Fruit fly (Drosophila melanogaster) whole organism, embryonic: ENCODE data around the gene CG18180.

Source experiments
- CG10431 ChIP-seq: fragments of 200-800 bp; sonication (Bioruptor generic); optimal IDR thresholded peaks from 3 replicates; lab custom pipeline; 2018; ENCODE audit warnings: missing biosample characterization, mild to moderate bottlenecking, missing genetic modification characterization
- CG10462 ChIP-seq: fragments of 200-800 bp; sonication (Bioruptor generic); optimal IDR thresholded peaks from 2 replicates; lab custom pipeline; 2016; ENCODE audit warnings: missing biosample characterization, missing genetic modification characterization
- CG10959 ChIP-seq: fragments of 200-800 bp; sonication (Bioruptor generic); IDR thresholded peaks from 2 replicates; pipeline ENCODE4 v1.3.6; 2022; ENCODE audit warnings: missing biosample characterization, missing genetic modification characterization
- CG16779 ChIP-seq: fragments of 200-800 bp; sonication (Bioruptor generic); IDR thresholded peaks from 2 replicates; pipeline ENCODE4 v1.3.6; 2022; ENCODE audit warnings: missing biosample characterization, missing genetic modification characterization
- CG16813 ChIP-seq: fragments of 200-800 bp; sonication (Bioruptor generic); IDR thresholded peaks from 3 replicates; pipeline ENCODE4 v1.3.6; 2022; ENCODE audit warnings: missing biosample characterization, missing genetic modification characterization; ENCODE audit not compliant: partially characterized antibody
- CG18476 ChIP-seq: fragments of 200-800 bp; sonication (Bioruptor generic); optimal IDR thresholded peaks from 2 replicates; lab custom pipeline; 2016; ENCODE audit warnings: missing biosample characterization, mild to moderate bottlenecking, missing genetic modification characterization
- CG31224 ChIP-seq: fragments of 200-800 bp; sonication (Bioruptor generic); IDR thresholded peaks from 2 replicates; pipeline ENCODE4 v1.3.6; 2022; ENCODE audit warnings: missing biosample characterization, missing genetic modification characterization
- CG3163 ChIP-seq: fragments of 200-800 bp; sonication (Bioruptor generic); optimal IDR thresholded peaks from 3 replicates; lab custom pipeline; 2016; ENCODE audit warnings: missing biosample characterization, missing genetic modification characterization
- CG34422 ChIP-seq: fragments of 200-800 bp; sonication (Bioruptor generic); IDR thresholded peaks from 3 replicates; pipeline ENCODE4 v1.3.6; 2022; ENCODE audit warnings: missing biosample characterization, missing genetic modification characterization
- CG42726 ChIP-seq: fragments of 200-800 bp; sonication (Bioruptor generic); IDR thresholded peaks from 2 replicates; pipeline ENCODE4 v1.3.6; 2022; ENCODE audit warnings: missing biosample characterization, missing genetic modification characterization; ENCODE audit not compliant: partially characterized antibody
- CG4328 ChIP-seq: fragments of 200-800 bp; sonication (Bioruptor generic); optimal IDR thresholded peaks from 3 replicates; lab custom pipeline; 2017; ENCODE audit warnings: missing biosample characterization, missing genetic modification reagents, missing genetic modification characterization
- CG6683 ChIP-seq: fragments of 200-800 bp; sonication (Bioruptor generic); optimal IDR thresholded peaks from 2 replicates; lab custom pipeline; 2017; ENCODE audit warnings: missing biosample characterization, mild to moderate bottlenecking, missing genetic modification characterization, missing genetic modification reagents
- CG6791 ChIP-seq: fragments of 200-800 bp; sonication (Bioruptor generic); IDR thresholded peaks from 3 replicates; pipeline ENCODE4 v1.3.6; 2022; ENCODE audit warnings: missing biosample characterization, missing genetic modification characterization; ENCODE audit not compliant: partially characterized antibody
- CG7271 ChIP-seq: fragments of 200-800 bp; sonication (Bioruptor generic); optimal IDR thresholded peaks from 2 replicates; lab custom pipeline; 2018; ENCODE audit warnings: missing biosample characterization, mild to moderate bottlenecking, missing genetic modification characterization, moderate library complexity
- CG8765 ChIP-seq: fragments of 200-800 bp; sonication (Bioruptor generic); IDR thresholded peaks from 2 replicates; pipeline ENCODE4 v1.3.6; 2022; ENCODE audit warnings: missing biosample characterization, missing genetic modification characterization
- CG9437 ChIP-seq: fragments of 200-800 bp; sonication (Bioruptor generic); optimal IDR thresholded peaks from 2 replicates; lab custom pipeline; 2018; ENCODE audit warnings: missing biosample characterization, mild to moderate bottlenecking, missing genetic modification characterization
- CG9727 ChIP-seq: fragments of 200-800 bp; sonication (Bioruptor generic); optimal IDR thresholded peaks from 3 replicates; lab custom pipeline; 2017; ENCODE audit warnings: missing biosample characterization, mild to moderate bottlenecking, missing genetic modification characterization
- CG9797 ChIP-seq: fragments of 200-800 bp; sonication (Bioruptor generic); optimal IDR thresholded peaks from 3 replicates; lab custom pipeline; 2018; ENCODE audit warnings: missing biosample characterization, mild to moderate bottlenecking, missing genetic modification characterization
- CG9876 ChIP-seq: fragments of 200-800 bp; sonication (Bioruptor generic); optimal IDR thresholded peaks from 2 replicates; lab custom pipeline; 2016; ENCODE audit warnings: missing biosample characterization, missing genetic modification characterization
- CTCF ChIP-seq: fragments of 200-800 bp; sonication (Bioruptor generic); optimal IDR thresholded peaks from 2 replicates; lab custom pipeline; 2017; ENCODE audit warnings: missing biosample characterization, mild to moderate bottlenecking, missing genetic modification characterization, moderate library complexity
- Dip3 ChIP-seq: fragments of 200-800 bp; sonication (Bioruptor generic); optimal IDR thresholded peaks from 3 replicates; lab custom pipeline; 2016; ENCODE audit warnings: missing biosample characterization, missing genetic modification characterization
- ERR ChIP-seq: fragments of 200-800 bp; sonication (Bioruptor generic); optimal IDR thresholded peaks from 2 replicates; lab custom pipeline; 2016; ENCODE audit warnings: missing biosample characterization, missing genetic modification characterization
- HLH3B ChIP-seq: fragments of 200-800 bp; sonication (Bioruptor generic); IDR thresholded peaks from 2 replicates; pipeline ENCODE4 v1.3.6; 2022; ENCODE audit warnings: missing biosample characterization, missing genetic modification characterization
- NK7.1 ChIP-seq: fragments of 200-800 bp; sonication (Bioruptor generic); optimal IDR thresholded peaks from 3 replicates; lab custom pipeline; 2016; ENCODE audit warnings: missing biosample characterization, missing genetic modification characterization
- NfI ChIP-seq: fragments of 200-800 bp; sonication (Bioruptor generic); optimal IDR thresholded peaks from 3 replicates; lab custom pipeline; 2018; ENCODE audit warnings: missing biosample characterization, mild to moderate bottlenecking, missing genetic modification characterization, moderate library complexity
- Rfx ChIP-seq: fragments of 200-800 bp; sonication (Bioruptor generic); IDR thresholded peaks from 2 replicates; pipeline ENCODE4 v1.3.6; 2022; ENCODE audit warnings: missing biosample characterization, missing genetic modification characterization
- Trl ChIP-seq, 3 experiments: fragments of >200 bp in 2 of 3; fragments of 200-800 bp in 1 of 3; sonication (Bioruptor generic) in 1 of 3; optimal IDR thresholded peaks; 2 replicates in 1 of 3; 3 replicates in 2 of 3; lab custom pipeline; 2016 to 2017; ENCODE audit warnings: missing biosample characterization in 1 of 3, missing genetic modification characterization in 1 of 3
- ash1 ChIP-seq: fragments of 200-800 bp; sonication (Bioruptor generic); optimal IDR thresholded peaks from 2 replicates; lab custom pipeline; 2018; ENCODE audit warnings: missing biosample characterization, mild to moderate bottlenecking, missing genetic modification characterization
- bigmax ChIP-seq: fragments of 200-800 bp; sonication (Bioruptor generic); optimal IDR thresholded peaks from 2 replicates; lab custom pipeline; 2018; ENCODE audit warnings: missing biosample characterization, mild to moderate bottlenecking, missing genetic modification characterization
- dmrt99B ChIP-seq: fragments of 200-800 bp; sonication (Bioruptor generic); optimal IDR thresholded peaks from 2 replicates; lab custom pipeline; 2018; ENCODE audit warnings: missing biosample characterization, mild to moderate bottlenecking, missing genetic modification characterization, moderate library complexity
- dysf ChIP-seq: fragments of 200-800 bp; sonication (Bioruptor generic); IDR thresholded peaks from 3 replicates; pipeline ENCODE4 v1.3.6; 2022; ENCODE audit warnings: missing biosample characterization, missing genetic modification characterization
- ewg ChIP-seq: fragments of 200-800 bp; sonication (Bioruptor generic); optimal IDR thresholded peaks from 3 replicates; lab custom pipeline; 2017; ENCODE audit warnings: mild to moderate bottlenecking, missing biosample characterization, missing genetic modification reagents, missing genetic modification characterization
- fd64A ChIP-seq: fragments of 200-800 bp; sonication (Bioruptor generic); optimal IDR thresholded peaks from 3 replicates; lab custom pipeline; 2018; ENCODE audit warnings: missing biosample characterization, mild to moderate bottlenecking, missing genetic modification characterization
- ham ChIP-seq: fragments of 200-800 bp; sonication (Bioruptor generic); IDR thresholded peaks from 2 replicates; pipeline ENCODE4 v1.3.6; 2022; ENCODE audit warnings: missing biosample characterization, missing genetic modification characterization
- jing ChIP-seq: fragments of 200-800 bp; sonication (Bioruptor generic); optimal IDR thresholded peaks from 2 replicates; lab custom pipeline; 2018; ENCODE audit warnings: missing biosample characterization, mild to moderate bottlenecking, missing genetic modification characterization
- kah ChIP-seq: fragments of 200-800 bp; sonication (Bioruptor generic); optimal IDR thresholded peaks from 2 replicates; lab custom pipeline; 2018; ENCODE audit warnings: missing biosample characterization, mild to moderate bottlenecking, missing genetic modification characterization
- luna ChIP-seq: fragments of 200-800 bp; sonication (Bioruptor generic); optimal IDR thresholded peaks from 2 replicates; lab custom pipeline; 2016; ENCODE audit warnings: missing biosample characterization, missing genetic modification characterization
- ranshi ChIP-seq: fragments of 200-800 bp; sonication (Bioruptor generic); IDR thresholded peaks from 2 replicates; pipeline ENCODE4 v1.3.6; 2022; ENCODE audit warnings: missing biosample characterization, missing genetic modification characterization
- scrt ChIP-seq: fragments of 200-800 bp; sonication (Bioruptor generic); optimal IDR thresholded peaks from 2 replicates; lab custom pipeline; 2018; ENCODE audit warnings: missing biosample characterization, mild to moderate bottlenecking, missing genetic modification characterization, moderate library complexity
- seq ChIP-seq: fragments of 200-800 bp; sonication (Bioruptor generic); IDR thresholded peaks from 2 replicates; pipeline ENCODE4 v1.3.6; 2022; ENCODE audit warnings: missing biosample characterization, missing genetic modification characterization
- tx ChIP-seq: fragments of 200-800 bp; sonication (Bioruptor generic); optimal IDR thresholded peaks from 2 replicates; lab custom pipeline; 2016; ENCODE audit warnings: missing biosample characterization, missing genetic modification characterization
- wor ChIP-seq: fragments of 200-800 bp; sonication (Bioruptor generic); IDR thresholded peaks from 2 replicates; pipeline ENCODE4 v1.3.6; 2022; ENCODE audit warnings: missing biosample characterization, missing genetic modification characterization
- z ChIP-seq: fragments of 200-800 bp; sonication (Bioruptor generic); IDR thresholded peaks from 3 replicates; pipeline ENCODE4 v1.3.6; 2022; ENCODE audit warnings: missing biosample characterization, missing genetic modification characterization

The CG18180 gene

dm6 chr3L:9638971-9639370 is 1.8 kb upstream of the CG18180 start, which contains the start of gene CG18179:
Gene CG18179 (plus strand): TSS chr3L:9639271.
- TF ChIP-seq CG10431 (GFP tag; lab: Kevin White, UChicago) (no peak), CG3163 (no peak), luna (GFP tag; lab: Kevin White, UChicago) (no peak), CTCF (GFP tag; lab: Kevin White, UChicago) (no peak), CG16813 (GFP tag; lab: Robert Waterston, UW) (no peak), CG10462 (GFP tag; lab: Kevin White, UChicago) (no peak), CG9876 (no peak), ERR (GFP tag; lab: Kevin White, UChicago) (no peak)
- TF ChIP-seq, all 482 proteins: peak for 0

dm6 chr3L:9643762-9644161 is 2.9 kb downstream of the CG18180 start, which contains the start of gene CNMaR:
Gene CNMaR (plus strand): TSS chr3L:9644109.
- TF ChIP-seq NK7.1 (GFP tag; lab: Kevin White, UChicago): no peak
- TF ChIP-seq ewg (GFP tag; lab: Kevin White, UChicago): peak; percentile 85
- no peak for TF ChIP-seq Rfx (GFP tag; lab: Robert Waterston, UW)
- TF ChIP-seq CG18476 (GFP tag; lab: Kevin White, UChicago): no peak
- no peak for TF ChIP-seq ash1
- TF ChIP-seq Trl (optimal IDR thresholded peaks at IDR 0.05; lab: Kevin White, UChicago): no peak
- no peak for TF ChIP-seq Trl (GFP tag; optimal IDR thresholded peaks at IDR 0.05; lab: Kevin White, UChicago)
- no peak for TF ChIP-seq ham
- no peak for TF ChIP-seq CG16779 (GFP tag; lab: Robert Waterston, UW)
- TF ChIP-seq CG6683 (GFP tag; lab: Kevin White, UChicago): no peak
- TF ChIP-seq fd64A (GFP tag; lab: Kevin White, UChicago): no peak
- peak; percentile 100 for TF ChIP-seq scrt
- TF ChIP-seq CG9797: no peak
- TF ChIP-seq jing: no peak
- TF ChIP-seq dysf: 0 out of 3 replicates have a peak, but pooled peaks have one; percentile 16
- no peak for TF ChIP-seq z (GFP tag; lab: Robert Waterston, UW)
- TF ChIP-seq bigmax (GFP tag; lab: Kevin White, UChicago): no peak
- TF ChIP-seq CG8765 (GFP tag; lab: Robert Waterston, UW): no peak
- TF ChIP-seq CG7271 (tag; lab: Kevin White, UChicago): no peak
- TF ChIP-seq kah (GFP tag; lab: Kevin White, UChicago): peak; percentile 10
- TF ChIP-seq HLH3B (GFP tag; lab: Robert Waterston, UW): no peak
- no peak for TF ChIP-seq CG10959 (GFP tag; lab: Robert Waterston, UW)
- TF ChIP-seq tx (GFP tag; lab: Kevin White, UChicago): no peak
- TF ChIP-seq CG31224: peak; percentile 78
- no peak for TF ChIP-seq CG9727 (GFP tag; lab: Kevin White, UChicago)
- no peak for TF ChIP-seq wor (GFP tag; lab: Robert Waterston, UW)
- no peak for TF ChIP-seq CG9437 (GFP tag; lab: Kevin White, UChicago)
- no peak for TF ChIP-seq ranshi (GFP tag; lab: Robert Waterston, UW)
- TF ChIP-seq Dip3 (GFP tag; lab: Kevin White, UChicago): no peak
- no peak for TF ChIP-seq CG4328 (GFP tag; lab: Kevin White, UChicago)
- TF ChIP-seq CG6791 (GFP tag; lab: Robert Waterston, UW): no peak
- no peak for TF ChIP-seq CG42726 (GFP tag; lab: Robert Waterston, UW)
- no peak for TF ChIP-seq NfI (GFP tag; lab: Kevin White, UChicago)
- no peak for TF ChIP-seq dmrt99B (tag; lab: Kevin White, UChicago)
- TF ChIP-seq CG34422 (GFP tag; lab: Robert Waterston, UW): peak; percentile 59; the same call in 1 of the 3 replicates
- TF ChIP-seq seq (GFP tag; lab: Robert Waterston, UW): no peak
